Worm (Caenorhabditis elegans) whole organism, L4 larva: ENCODE results near the gene F45E10.2.

ENCODE experiments used
- aha-1 ChIP-seq: fragments of 150-350 bp; peaks from one replicate; lab custom pipeline; 2014; ENCODE audit warnings: missing biosample characterization, missing genetic modification characterization
- ctbp-1 ChIP-seq: fragments of 200-800 bp; sonication (Bioruptor generic); IDR thresholded peaks from 2 replicates; pipeline ENCODE4 v1.3.6; 2022; ENCODE audit warnings: missing genetic modification reagents, missing genetic modification characterization, missing compliant biosample characterization
- daf-12 ChIP-seq: fragments of 150-350 bp; optimal IDR thresholded peaks from 2 replicates; lab custom pipeline; 2014; ENCODE audit warnings: missing biosample characterization, missing genetic modification reagents, missing genetic modification characterization
- hlh-11 ChIP-seq: fragments of 200-800 bp; sonication (Bioruptor generic); optimal IDR thresholded peaks from 2 replicates; lab custom pipeline; 2018; ENCODE audit warnings: mild to moderate bottlenecking, missing genetic modification characterization, missing compliant biosample characterization
- madf-5 ChIP-seq, 2 experiments: fragments of 200-800 bp; sonication (Bioruptor generic); IDR thresholded peaks; 2 replicates each; pipeline ENCODE4 v1.3.6; 2022; ENCODE audit warnings: missing compliant biosample characterization in 2 of 2, missing genetic modification characterization in 2 of 2
- nhr-237 ChIP-seq: sonication (generic microtip); optimal IDR thresholded peaks from 2 replicates; lab custom pipeline; 2017; ENCODE audit warnings: missing biosample characterization, missing genetic modification characterization
- nhr-41 ChIP-seq: fragments of 200-800 bp; sonication (Bioruptor generic); IDR thresholded peaks from 2 replicates; pipeline ENCODE4 v1.3.6; 2022; ENCODE audit warnings: missing genetic modification reagents, missing genetic modification characterization, missing compliant biosample characterization
- unc-39 ChIP-seq: sonication (generic microtip); optimal IDR thresholded peaks from 2 replicates; lab custom pipeline; 2017; ENCODE audit warnings: missing biosample characterization, missing genetic modification characterization
- zfp-2 ChIP-seq: sonication (generic microtip); optimal IDR thresholded peaks from 2 replicates; lab custom pipeline; 2016; ENCODE audit warnings: mild to moderate bottlenecking, missing genetic modification characterization, missing compliant biosample characterization
- ztf-11 ChIP-seq: fragments of 150-350 bp; optimal IDR thresholded peaks from 2 replicates; lab custom pipeline; 2014; ENCODE audit warnings: missing biosample characterization, missing genetic modification characterization

DNA sequence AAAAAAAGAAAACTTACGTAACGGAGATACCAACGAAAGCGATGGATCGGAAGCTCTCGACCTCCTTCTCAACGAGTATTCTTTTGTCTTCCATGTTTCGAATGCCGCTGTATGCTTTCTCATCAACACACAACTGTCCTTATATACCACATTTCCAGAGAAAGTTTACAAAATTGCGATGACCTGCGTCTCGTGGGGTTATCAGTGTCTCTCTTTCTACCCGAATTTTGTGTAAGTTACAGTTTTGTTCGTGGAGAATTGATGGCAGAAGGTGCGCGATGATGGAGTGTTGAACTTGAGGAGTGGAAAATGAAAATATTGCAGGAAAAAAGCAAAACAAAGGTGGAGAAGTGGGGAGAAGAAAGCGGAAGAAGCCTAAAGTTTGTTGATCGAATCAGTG is 41.5 kb downstream of the F45E10.2 start, which contains the start of gene col-81:
- TF ChIP-seq madf-5 (GFP tag; IDR thresholded peaks at IDR 0.05; lab: Robert Waterston, UW) (no peak), aha-1 (tag; lab: Kevin White, UChicago) (no peak), nhr-237 (tag; lab: Kevin White, UChicago) (no peak), unc-39 (tag; lab: Kevin White, UChicago) (no peak), ctbp-1 (GFP tag; lab: Robert Waterston, UW) (no peak), nhr-41 (GFP tag; lab: Robert Waterston, UW) (no peak), hlh-11 (no peak), zfp-2 (tag; lab: Kevin White, UChicago) (no peak), daf-12 (tag; lab: Kevin White, UChicago) (no peak), ztf-11 (tag; lab: Kevin White, UChicago) (no peak)
